Worm (Caenorhabditis elegans): ENCODE data around the gene Y47D7A.7.

The Y47D7A.7 gene

ce11 chrV:4375807-4376564 is 43.7 kb downstream of the Y47D7A.7 start, which contains the start of gene F32D1.7:
Gene F32D1.7 (minus strand): TSS chrV:4376173.
- TF ChIP-seq snpc-4 (tag; optimal IDR thresholded peaks at IDR 0.05) (no peak), nhr-237 (tag; optimal IDR thresholded peaks at IDR 0.05) (no peak), sem-4 (tag; optimal IDR thresholded peaks at IDR 0.05) (no peak), elt-1 (tag; optimal IDR thresholded peaks at IDR 0.05) (no peak), nhr-10 (tag; optimal IDR thresholded peaks at IDR 0.05) (no peak), R02D3.7 (tag; optimal IDR thresholded peaks at IDR 0.05) (no peak), nhr-77 (tag; optimal IDR thresholded peaks at IDR 0.05) (no peak), blmp-1 (tag; optimal IDR thresholded peaks at IDR 0.05; ENCODE audit: insufficient read depth) (no peak), fos-1 (tag; optimal IDR thresholded peaks at IDR 0.05) (no peak), sma-3 (GFP tag; optimal IDR thresholded peaks at IDR 0.05) (no peak), F13H6.1 (tag; optimal IDR thresholded peaks at IDR 0.05) (no peak)

DNA sequence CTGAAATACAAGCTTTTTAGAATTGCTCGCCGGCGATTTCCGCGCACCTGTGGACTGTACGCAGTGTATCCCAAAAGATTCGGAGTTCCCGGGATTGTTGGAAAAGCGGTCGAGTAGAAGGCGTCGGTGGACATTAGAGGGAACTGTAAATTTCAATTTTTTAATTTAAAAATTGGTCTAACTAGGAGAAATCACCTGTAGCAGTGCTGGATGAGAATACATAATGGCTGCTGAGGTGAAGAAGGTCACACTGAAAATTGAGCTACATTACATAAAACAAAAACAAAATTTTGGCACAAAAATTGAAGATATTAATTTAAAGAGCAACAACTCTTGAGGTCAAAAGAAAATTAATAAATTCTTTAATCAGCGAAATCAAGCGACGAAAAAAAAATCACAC is 45.0 kb downstream of the Y47D7A.7 start, which contains the start of gene neg-1:
TSS of gene neg-1 (minus strand) at position 250 of the 400 bp plus-strand sequence.
- TF ChIP-seq blmp-1 (tag; optimal IDR thresholded peaks at IDR 0.05; ENCODE audit: insufficient read depth), result no peak
- no peak for TF ChIP-seq unc-55 (GFP tag; optimal IDR thresholded peaks at IDR 0.05)
- TF ChIP-seq zag-1 (tag; optimal IDR thresholded peaks at IDR 0.05), result no peak
- TF ChIP-seq ztf-4 (tag; optimal IDR thresholded peaks at IDR 0.05), result no peak
- no peak for TF ChIP-seq F13H6.1 (tag; optimal IDR thresholded peaks at IDR 0.05)
- no peak for TF ChIP-seq snpc-4 (tag; optimal IDR thresholded peaks at IDR 0.05)
- TF ChIP-seq elt-1 (tag; optimal IDR thresholded peaks at IDR 0.05), result no peak
- no peak for TF ChIP-seq nhr-21 (tag; optimal IDR thresholded peaks at IDR 0.05)
- TF ChIP-seq unc-62 (GFP tag; optimal IDR thresholded peaks at IDR 0.05), result no peak
- TF ChIP-seq lin-39 (tag; optimal IDR thresholded peaks at IDR 0.05), result no peak
- no peak for TF ChIP-seq C34F6.9 (tag; optimal IDR thresholded peaks at IDR 0.05)
- TF ChIP-seq peb-1 (tag; optimal IDR thresholded peaks at IDR 0.05), result no peak
- no peak for TF ChIP-seq dmd-4 (tag; optimal IDR thresholded peaks at IDR 0.05)
- TF ChIP-seq sma-3 (GFP tag; optimal IDR thresholded peaks at IDR 0.05), result no peak
- TF ChIP-seq nhr-77 (tag; optimal IDR thresholded peaks at IDR 0.05), result no peak
- no peak for TF ChIP-seq nhr-25 (tag; optimal IDR thresholded peaks at IDR 0.05)

DNA sequence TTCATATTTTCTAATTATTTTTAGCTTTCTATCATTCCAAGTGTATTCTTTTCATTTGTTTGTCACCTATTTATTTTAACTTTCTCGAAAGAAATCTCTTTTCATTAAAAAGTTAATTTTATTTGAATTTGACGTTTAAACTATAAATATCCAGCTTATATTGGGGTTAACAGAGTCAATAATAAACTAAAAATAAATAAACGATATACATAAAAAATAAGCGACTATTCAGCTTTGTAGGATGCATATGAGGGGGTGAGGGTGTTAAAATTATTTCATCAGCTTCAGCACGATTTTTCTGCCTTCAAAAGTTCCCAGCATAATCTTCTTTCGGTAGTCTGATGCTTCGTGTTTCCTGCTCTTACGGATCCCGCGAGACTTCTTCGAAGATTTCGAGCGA is 46.0 kb downstream of the Y47D7A.7 start:
- no peak for TF ChIP-seq blmp-1 (tag; optimal IDR thresholded peaks at IDR 0.05; ENCODE audit: insufficient read depth)
- no peak for TF ChIP-seq snpc-4 (tag; optimal IDR thresholded peaks at IDR 0.05)
- TF ChIP-seq lin-11 (tag; optimal IDR thresholded peaks at IDR 0.05), result no peak

DNA sequence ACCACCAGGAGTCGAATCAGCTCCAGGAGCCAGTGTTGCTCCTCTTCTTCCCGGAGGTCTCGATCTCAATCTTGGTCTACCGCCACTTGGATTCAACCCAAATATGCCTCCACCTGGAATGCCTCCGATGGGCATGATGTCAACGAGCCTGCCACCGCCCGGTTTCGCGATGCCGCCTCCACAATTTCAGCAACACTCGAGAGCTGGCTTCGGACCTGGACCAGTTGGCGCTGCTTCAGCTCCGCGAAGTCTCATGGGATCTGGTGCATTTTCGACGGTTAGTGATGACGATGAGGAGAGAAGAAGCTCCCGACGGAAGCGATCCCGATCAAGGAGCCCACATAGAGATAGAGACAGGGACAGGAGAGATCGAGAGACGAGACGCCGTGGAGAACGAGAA is 46.7 kb downstream of the Y47D7A.7 start:
- TF ChIP-seq snpc-4 (tag; optimal IDR thresholded peaks at IDR 0.05) (no peak), mbf-1 (tag; optimal IDR thresholded peaks at IDR 0.05) (no peak), dmd-4 (tag; optimal IDR thresholded peaks at IDR 0.05) (no peak), nhr-11 (tag; optimal IDR thresholded peaks at IDR 0.05) (no peak), ceh-82 (tag; optimal IDR thresholded peaks at IDR 0.05) (no peak), blmp-1 (tag; optimal IDR thresholded peaks at IDR 0.05; ENCODE audit: insufficient read depth) (no peak), sma-9 (GFP tag; optimal IDR thresholded peaks at IDR 0.05) (no peak), sma-9 (tag; optimal IDR thresholded peaks at IDR 0.05) (no peak), ztf-4 (tag; optimal IDR thresholded peaks at IDR 0.05) (no peak), egl-27 (tag; optimal IDR thresholded peaks at IDR 0.05) (no peak), ZK546.5 (tag; optimal IDR thresholded peaks at IDR 0.05) (no peak), R02D3.7 (tag; optimal IDR thresholded peaks at IDR 0.05) (no peak), C34F6.9 (tag; optimal IDR thresholded peaks at IDR 0.05) (no peak), nhr-21 (tag; optimal IDR thresholded peaks at IDR 0.05) (no peak)

ce11 chrV:4371309-4371933 is 48.2 kb downstream of the Y47D7A.7 start, which contains the start of the genes gmpr-1 and fipp-1:
Gene gmpr-1 (minus strand): TSS chrV:4371383.
Gene fipp-1 (plus strand): TSS chrV:4371807.
- TF ChIP-seq nhr-25 (tag; optimal IDR thresholded peaks at IDR 0.05) (peak; percentile 57), lin-13 (GFP tag; optimal IDR thresholded peaks at IDR 0.05) (no peak), sma-3 (GFP tag; optimal IDR thresholded peaks at IDR 0.05) (peak; percentile 36), gmeb-1 (tag; optimal IDR thresholded peaks at IDR 0.05) (peak; percentile 73), dmd-4 (tag; optimal IDR thresholded peaks at IDR 0.05) (no peak), nhr-10 (tag; optimal IDR thresholded peaks at IDR 0.05) (no peak), mab-5 (tag; optimal IDR thresholded peaks at IDR 0.05) (peak; percentile 39), egl-27 (tag; optimal IDR thresholded peaks at IDR 0.05) (peak; percentile 27), zag-1 (tag; optimal IDR thresholded peaks at IDR 0.05) (no peak), nhr-237 (tag; optimal IDR thresholded peaks at IDR 0.05) (no peak), mbf-1 (tag; optimal IDR thresholded peaks at IDR 0.05) (no peak), nhr-6 (tag; optimal IDR thresholded peaks at IDR 0.05) (peak; percentile 27), elt-1 (tag; optimal IDR thresholded peaks at IDR 0.05) (no peak), unc-55 (GFP tag; optimal IDR thresholded peaks at IDR 0.05) (peak; percentile 79), skn-1 (tag; optimal IDR thresholded peaks at IDR 0.05) (no peak), F13H6.1 (tag; optimal IDR thresholded peaks at IDR 0.05) (peak; percentile 40), lin-11 (tag; optimal IDR thresholded peaks at IDR 0.05) (no peak), nhr-21 (tag; optimal IDR thresholded peaks at IDR 0.05) (no peak), ceh-16 (tag; optimal IDR thresholded peaks at IDR 0.05) (no peak), sma-9 (GFP tag; optimal IDR thresholded peaks at IDR 0.05) (peak; percentile 16), sma-9 (tag; optimal IDR thresholded peaks at IDR 0.05) (no peak), crh-2 (tag; optimal IDR thresholded peaks at IDR 0.05) (peak; percentile 65), C34F6.9 (tag; optimal IDR thresholded peaks at IDR 0.05) (peak; percentile 60), peb-1 (tag; optimal IDR thresholded peaks at IDR 0.05) (no peak), lsy-2 (tag; optimal IDR thresholded peaks at IDR 0.05) (peak; percentile 40 to 77), nhr-129 (tag; optimal IDR thresholded peaks at IDR 0.05) (peak; percentile 38), R02D3.7 (tag; optimal IDR thresholded peaks at IDR 0.05) (no peak), ztf-4 (tag; optimal IDR thresholded peaks at IDR 0.05) (no peak)
